Fruit fly (Drosophila melanogaster) whole organism, embryonic: ENCODE data around the gene gro.
A peak's percentile ranks its signal among the peaks of the same experiment; 100 is the strongest.

Experiments used
- Bdp1 ChIP-seq: fragments of 200-800 bp; sonication (Bioruptor generic); optimal IDR thresholded peaks from 3 replicates; lab custom pipeline; 2016; ENCODE audit warnings: missing biosample characterization, missing genetic modification characterization
- CG10147 ChIP-seq: fragments of 200-800 bp; sonication (Bioruptor generic); optimal IDR thresholded peaks from 2 replicates; lab custom pipeline; 2019; ENCODE audit warnings: missing biosample characterization, mild to moderate bottlenecking, missing genetic modification characterization, moderate library complexity
- CG10543 ChIP-seq: fragments of 200-800 bp; sonication (Bioruptor generic); optimal IDR thresholded peaks from 3 replicates; lab custom pipeline; 2017; ENCODE audit warnings: missing biosample characterization, mild to moderate bottlenecking, missing genetic modification characterization, moderate library complexity
- CG11398 ChIP-seq: fragments of 200-800 bp; sonication (Bioruptor generic); optimal IDR thresholded peaks from 2 replicates; lab custom pipeline; 2016; ENCODE audit warnings: missing biosample characterization, missing genetic modification characterization
- CG12391 ChIP-seq: fragments of 200-800 bp; sonication (Bioruptor generic); optimal IDR thresholded peaks from 3 replicates; lab custom pipeline; 2018; ENCODE audit warnings: missing biosample characterization, mild to moderate bottlenecking, missing genetic modification characterization, moderate library complexity
- CG12942 ChIP-seq: fragments of 200-800 bp; sonication (Bioruptor generic); optimal IDR thresholded peaks from 3 replicates; lab custom pipeline; 2016; ENCODE audit warnings: missing biosample characterization, missing genetic modification characterization
- CG13424 ChIP-seq: fragments of 200-800 bp; sonication (Bioruptor generic); optimal IDR thresholded peaks from 2 replicates; lab custom pipeline; 2019; ENCODE audit warnings: missing biosample characterization, mild to moderate bottlenecking, missing genetic modification characterization, moderate library complexity
- CG17829 ChIP-seq: fragments of 200-800 bp; optimal IDR thresholded peaks from 2 replicates; lab custom pipeline; 2019; ENCODE audit warnings: missing biosample characterization, mild to moderate bottlenecking, missing genetic modification characterization, moderate library complexity
- CG2120 ChIP-seq: fragments of 200-800 bp; sonication (Bioruptor generic); optimal IDR thresholded peaks from 3 replicates; lab custom pipeline; 2016; ENCODE audit warnings: missing biosample characterization, missing genetic modification characterization
- CG3163 ChIP-seq: fragments of 200-800 bp; sonication (Bioruptor generic); optimal IDR thresholded peaks from 3 replicates; lab custom pipeline; 2016; ENCODE audit warnings: missing biosample characterization, missing genetic modification characterization
- CG33213 ChIP-seq: fragments of 200-800 bp; sonication (Bioruptor generic); optimal IDR thresholded peaks from 3 replicates; lab custom pipeline; 2016; ENCODE audit warnings: missing biosample characterization, missing genetic modification characterization
- CG42726 ChIP-seq: fragments of 200-800 bp; sonication (Bioruptor generic); IDR thresholded peaks from 2 replicates; pipeline ENCODE4 v1.3.6; 2022; ENCODE audit warnings: missing biosample characterization, missing genetic modification characterization; ENCODE audit not compliant: partially characterized antibody
- CG6689 ChIP-seq: fragments of 200-800 bp; sonication (Bioruptor generic); IDR thresholded peaks from 2 replicates; pipeline ENCODE4 v1.3.6; 2022; ENCODE audit warnings: missing biosample characterization, missing genetic modification characterization
- CG7357 ChIP-seq: fragments of 200-800 bp; sonication (Bioruptor generic); IDR thresholded peaks from 3 replicates; pipeline ENCODE4 v1.3.6; 2022; ENCODE audit warnings: missing biosample characterization, missing genetic modification characterization
- CG7839 ChIP-seq: fragments of 200-800 bp; sonication (Bioruptor generic); optimal IDR thresholded peaks from 3 replicates; lab custom pipeline; 2018; ENCODE audit warnings: missing biosample characterization, mild to moderate bottlenecking, missing genetic modification characterization, moderate library complexity
- CG7963 ChIP-seq: fragments of 200-800 bp; sonication (Bioruptor generic); IDR thresholded peaks from 3 replicates; pipeline ENCODE4 v1.3.6; 2022; ENCODE audit warnings: missing biosample characterization, missing genetic modification characterization; ENCODE audit not compliant: partially characterized antibody
- CG9817 ChIP-seq: fragments of 200-800 bp; sonication (Bioruptor generic); optimal IDR thresholded peaks from 2 replicates; lab custom pipeline; 2018; ENCODE audit warnings: missing biosample characterization, mild to moderate bottlenecking, missing genetic modification characterization, moderate library complexity
- CrebB ChIP-seq: fragments of 200-800 bp; sonication (Bioruptor generic); optimal IDR thresholded peaks from 3 replicates; lab custom pipeline; 2018; ENCODE audit warnings: missing biosample characterization, mild to moderate bottlenecking, missing genetic modification characterization
- D ChIP-seq, 2 experiments: fragments of 200-800 bp in 1 of 2; fragments of >200 bp in 1 of 2; sonication (Bioruptor generic) in 1 of 2; optimal IDR thresholded peaks; 2 replicates in 1 of 2; 3 replicates in 1 of 2; lab custom pipeline; 2017; ENCODE audit warnings: mild to moderate bottlenecking in 1 of 2, missing biosample characterization in 1 of 2, missing genetic modification characterization in 1 of 2, missing genetic modification reagents in 1 of 2
- ERR ChIP-seq: fragments of 200-800 bp; sonication (Bioruptor generic); optimal IDR thresholded peaks from 2 replicates; lab custom pipeline; 2016; ENCODE audit warnings: missing biosample characterization, missing genetic modification characterization
- Eip74EF ChIP-seq, 2 experiments: fragments of 200-800 bp in 1 of 2; fragments of >200 bp in 1 of 2; sonication (Bioruptor generic) in 1 of 2; optimal IDR thresholded peaks; 2 replicates each; lab custom pipeline; 2017 to 2019; ENCODE audit warnings: missing biosample characterization in 2 of 2, missing genetic modification characterization in 2 of 2, mild to moderate bottlenecking in 1 of 2, moderate library complexity in 1 of 2
- Fer1 ChIP-seq: fragments of 200-800 bp; sonication (Bioruptor generic); optimal IDR thresholded peaks from 2 replicates; lab custom pipeline; 2017; ENCODE audit warnings: missing biosample characterization, mild to moderate bottlenecking, missing genetic modification characterization
- Lim3 ChIP-seq: fragments of 200-800 bp; sonication (Bioruptor generic); IDR thresholded peaks from 2 replicates; pipeline ENCODE4 v1.3.6; 2022; ENCODE audit warnings: missing biosample characterization, missing genetic modification characterization
- Pdp1 ChIP-seq, 2 experiments: fragments of 200-800 bp; sonication (Bioruptor generic); optimal IDR thresholded peaks; 3 replicates each; lab custom pipeline; 2016; ENCODE audit warnings: missing biosample characterization in 2 of 2, missing genetic modification characterization in 2 of 2, mild to moderate bottlenecking in 1 of 2, moderate library complexity in 1 of 2
- Sox100B ChIP-seq: fragments of 200-800 bp; sonication (Bioruptor generic); optimal IDR thresholded peaks from 3 replicates; lab custom pipeline; 2018; ENCODE audit warnings: missing biosample characterization, mild to moderate bottlenecking, missing genetic modification characterization
- Spps ChIP-seq: fragments of 200-800 bp; sonication (Bioruptor generic); optimal IDR thresholded peaks from 2 replicates; lab custom pipeline; 2018; ENCODE audit warnings: missing biosample characterization, mild to moderate bottlenecking, missing genetic modification characterization
- Xbp1 ChIP-seq: fragments of 200-800 bp; sonication (Bioruptor generic); optimal IDR thresholded peaks from 3 replicates; lab custom pipeline; 2016; ENCODE audit warnings: missing biosample characterization, mild to moderate bottlenecking, missing genetic modification characterization
- aop ChIP-seq: fragments of 200-800 bp; sonication (Bioruptor generic); IDR thresholded peaks from 2 replicates; pipeline ENCODE4 v1.3.6; 2022; ENCODE audit warnings: missing biosample characterization, missing genetic modification characterization
- ara ChIP-seq: fragments of 200-800 bp; sonication (Bioruptor generic); IDR thresholded peaks from 2 replicates; pipeline ENCODE4 v1.3.6; 2022; ENCODE audit warnings: missing biosample characterization, missing genetic modification characterization
- bab2 ChIP-seq: fragments of 200-800 bp; sonication (Bioruptor generic); optimal IDR thresholded peaks from 2 replicates; lab custom pipeline; 2016; ENCODE audit warnings: missing biosample characterization, missing genetic modification characterization
- bcd ChIP-seq: fragments of 200-800 bp; sonication (Bioruptor generic); optimal IDR thresholded peaks from 2 replicates; lab custom pipeline; 2017; ENCODE audit warnings: missing biosample characterization, mild to moderate bottlenecking, missing genetic modification characterization
- bigmax ChIP-seq: fragments of 200-800 bp; sonication (Bioruptor generic); optimal IDR thresholded peaks from 2 replicates; lab custom pipeline; 2018; ENCODE audit warnings: missing biosample characterization, mild to moderate bottlenecking, missing genetic modification characterization
- disco-r ChIP-seq: fragments of 200-800 bp; sonication (Bioruptor generic); optimal IDR thresholded peaks from 2 replicates; lab custom pipeline; 2016; ENCODE audit warnings: missing biosample characterization, missing genetic modification characterization
- dysf ChIP-seq: fragments of 200-800 bp; sonication (Bioruptor generic); IDR thresholded peaks from 3 replicates; pipeline ENCODE4 v1.3.6; 2022; ENCODE audit warnings: missing biosample characterization, missing genetic modification characterization
- ewg ChIP-seq: fragments of 200-800 bp; sonication (Bioruptor generic); optimal IDR thresholded peaks from 3 replicates; lab custom pipeline; 2017; ENCODE audit warnings: mild to moderate bottlenecking, missing biosample characterization, missing genetic modification reagents, missing genetic modification characterization
- hkb ChIP-seq, 2 experiments: fragments of 200-800 bp in 1 of 2; fragments of >200 bp in 1 of 2; sonication (Bioruptor generic) in 1 of 2; IDR thresholded peaks in 1 of 2; optimal IDR thresholded peaks in 1 of 2; 2 replicates each; pipeline versions ENCODE4 v1.3.6 to Lab custom; 2017 to 2022; ENCODE audit warnings: missing biosample characterization in 1 of 2, missing genetic modification characterization in 1 of 2
- klu ChIP-seq: fragments of 200-800 bp; sonication (Bioruptor generic); IDR thresholded peaks from 2 replicates; pipeline ENCODE4 v1.3.6; 2022; ENCODE audit warnings: missing biosample characterization, missing genetic modification characterization
- lilli ChIP-seq: fragments of 200-800 bp; sonication (Bioruptor generic); optimal IDR thresholded peaks from 3 replicates; lab custom pipeline; 2016; ENCODE audit warnings: missing biosample characterization, missing genetic modification characterization
- lmd ChIP-seq: fragments of 200-800 bp; sonication (Bioruptor generic); IDR thresholded peaks from 2 replicates; pipeline ENCODE4 v1.3.6; 2022; ENCODE audit warnings: missing biosample characterization, missing genetic modification characterization
- luna ChIP-seq: fragments of 200-800 bp; sonication (Bioruptor generic); optimal IDR thresholded peaks from 2 replicates; lab custom pipeline; 2016; ENCODE audit warnings: missing biosample characterization, missing genetic modification characterization
- mld ChIP-seq: fragments of 200-800 bp; sonication (Bioruptor generic); IDR thresholded peaks from 3 replicates; pipeline ENCODE4 v1.3.6; 2022; ENCODE audit warnings: missing biosample characterization, missing genetic modification characterization; ENCODE audit not compliant: partially characterized antibody
- psq ChIP-seq: fragments of 200-800 bp; sonication (Bioruptor generic); optimal IDR thresholded peaks from 2 replicates; lab custom pipeline; 2017; ENCODE audit warnings: missing biosample characterization, missing genetic modification characterization
- rib ChIP-seq: fragments of 200-800 bp; sonication (Bioruptor generic); IDR thresholded peaks from 2 replicates; pipeline ENCODE4 v1.3.6; 2022; ENCODE audit warnings: missing biosample characterization, missing genetic modification characterization
- slp2 ChIP-seq: fragments of 200-800 bp; sonication (Bioruptor generic); optimal IDR thresholded peaks from 2 replicates; lab custom pipeline; 2016; ENCODE audit warnings: missing biosample characterization, missing genetic modification characterization
- z ChIP-seq: fragments of 200-800 bp; sonication (Bioruptor generic); IDR thresholded peaks from 3 replicates; pipeline ENCODE4 v1.3.6; 2022; ENCODE audit warnings: missing biosample characterization, missing genetic modification characterization
- zfh2 ChIP-seq: fragments of 200-800 bp; sonication (Bioruptor generic); optimal IDR thresholded peaks from 2 replicates; lab custom pipeline; 2016; ENCODE audit warnings: missing biosample characterization, missing genetic modification characterization

Gene gro

dm6 chr3R:26036153-26037144 is 5.1 kb upstream of the gro start (continued):
- TF ChIP-seq Bdp1 (GFP tag; lab: Kevin White, UChicago) = peak; percentile 34
- peak; percentile 80 for TF ChIP-seq CG6689 (GFP tag; lab: Robert Waterston, UW)
- TF ChIP-seq ERR (GFP tag; lab: Kevin White, UChicago) = no peak
- peak; percentile 78 for TF ChIP-seq bcd (GFP tag; lab: Kevin White, UChicago)
- no peak for TF ChIP-seq CG2120
- peak; percentile 73 for TF ChIP-seq slp2 (GFP tag; lab: Kevin White, UChicago)
- TF ChIP-seq D (optimal IDR thresholded peaks at IDR 0.05; lab: Kevin White, UChicago) = peak; percentile 73
- TF ChIP-seq D (GFP tag; optimal IDR thresholded peaks at IDR 0.05; lab: Kevin White, UChicago) = peak; percentile 98
- peak; percentile 70 to 71 for TF ChIP-seq Pdp1 (GFP tag; optimal IDR thresholded peaks at IDR 0.05; lab: Kevin White, UChicago)
- peak; percentile 65 for TF ChIP-seq psq (GFP tag; lab: Kevin White, UChicago)
- no peak for TF ChIP-seq bigmax (GFP tag; lab: Kevin White, UChicago)
- peak; percentile 74; the same call in 2 of the 3 replicates for TF ChIP-seq dysf (GFP tag; lab: Robert Waterston, UW)
- peak; percentile 77 for TF ChIP-seq bab2 (GFP tag; lab: Kevin White, UChicago)
- peak; percentile 44; the same call in 1 of the 3 replicates for TF ChIP-seq CG7357
- TF ChIP-seq rib (GFP tag; lab: Robert Waterston, UW) = no peak
- TF ChIP-seq CG7963 (GFP tag; lab: Robert Waterston, UW) = no peak
- TF ChIP-seq lmd (GFP tag; lab: Robert Waterston, UW) = no peak; the same call in 1 of the 2 replicates
- TF ChIP-seq klu (GFP tag; lab: Robert Waterston, UW) = no peak
- peak; percentile 30 for TF ChIP-seq CG12942 (GFP tag; lab: Kevin White, UChicago)
- no peak for TF ChIP-seq hkb (optimal IDR thresholded peaks at IDR 0.05; lab: Kevin White, UChicago)
- no peak; the same call in 1 of the 2 replicates for TF ChIP-seq hkb (GFP tag; IDR thresholded peaks at IDR 0.05; lab: Robert Waterston, UW)
- peak; percentile 67 for TF ChIP-seq CG11398 (GFP tag; lab: Kevin White, UChicago)
- peak; percentile 98 for TF ChIP-seq CG17829
- TF ChIP-seq Xbp1 (GFP tag; lab: Kevin White, UChicago) = peak; percentile 71
- TF ChIP-seq zfh2 (GFP tag; lab: Kevin White, UChicago) = no peak
- peak; percentile 47 for TF ChIP-seq CG33213 (GFP tag; lab: Kevin White, UChicago)
- TF ChIP-seq aop (GFP tag; lab: Robert Waterston, UW) = no peak
- TF ChIP-seq ara = peak; percentile 86
- peak; percentile 35; the same call in 1 of the 3 replicates for TF ChIP-seq z
- no peak for TF ChIP-seq CG42726 (GFP tag; lab: Robert Waterston, UW)
- no peak for TF ChIP-seq luna (GFP tag; lab: Kevin White, UChicago)
- peak; percentile 71 for TF ChIP-seq CG10147 (GFP tag; lab: Kevin White, UChicago)
- peak; percentile 59 for TF ChIP-seq CrebB
- no peak for TF ChIP-seq mld (GFP tag; lab: Robert Waterston, UW)
- peak; percentile 97 for TF ChIP-seq CG12391
- TF ChIP-seq CG10543 = peak; percentile 62
- no peak for TF ChIP-seq Lim3 (GFP tag; lab: Robert Waterston, UW)
- TF ChIP-seq CG13424 = peak; percentile 95
- peak; percentile 50 for TF ChIP-seq disco-r
- TF ChIP-seq CG7839 = peak; percentile 91
- TF ChIP-seq Fer1 (GFP tag; lab: Kevin White, UChicago) = peak; percentile 57
- peak; percentile 78 for TF ChIP-seq ewg (GFP tag; lab: Kevin White, UChicago)
- TF ChIP-seq lilli (GFP tag; lab: Kevin White, UChicago) = peak; percentile 46
- peak; percentile 98 for TF ChIP-seq Spps (tag; lab: Kevin White, UChicago)
- TF ChIP-seq Eip74EF (GFP tag; optimal IDR thresholded peaks at IDR 0.05; lab: Kevin White, UChicago) = peak in 1 of 2 experiments; percentile 94
- TF ChIP-seq CG9817 (tag; lab: Kevin White, UChicago) = peak; percentile 54
- TF ChIP-seq Sox100B (GFP tag; lab: Kevin White, UChicago) = peak; percentile 96
- TF ChIP-seq CG3163 (GFP tag; lab: Kevin White, UChicago) = peak; percentile 28
